Worm (Caenorhabditis elegans): ENCODE data around the gene cox-14.

cox-14 gene

DNA sequence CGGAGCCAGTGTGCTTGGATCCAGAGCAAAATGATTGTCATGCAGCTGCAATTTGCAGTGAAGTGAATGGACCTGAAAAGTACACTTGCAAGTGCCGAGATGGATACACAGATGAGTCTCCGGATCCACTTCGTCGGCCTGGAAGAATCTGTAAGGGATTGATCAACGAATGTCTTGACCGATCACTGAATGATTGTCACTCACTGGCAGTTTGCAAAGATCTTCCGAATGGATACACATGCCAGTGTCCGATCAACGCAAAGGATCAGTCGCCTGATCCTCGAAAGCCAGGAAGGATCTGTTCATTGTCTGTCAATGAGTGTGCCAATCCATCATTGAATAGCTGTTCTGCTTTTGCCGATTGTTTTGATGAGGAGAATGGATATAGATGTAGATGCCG is 39.3 kb upstream of the cox-14 start:
- TF ChIP-seq unc-86 (tag; optimal IDR thresholded peaks at IDR 0.05) (no peak), ceh-45 (GFP tag; IDR thresholded peaks at IDR 0.05) (no peak), lim-6 (tag; optimal IDR thresholded peaks at IDR 0.05) (no peak), ceh-14 (tag; optimal IDR thresholded peaks at IDR 0.05) (no peak), nhr-232 (tag; optimal IDR thresholded peaks at IDR 0.05) (no peak), hlh-13 (GFP tag; optimal IDR thresholded peaks at IDR 0.05) (no peak), pag-3 (tag; optimal IDR thresholded peaks at IDR 0.05; ENCODE audit: borderline replicate concordance) (no peak), hlh-6 (tag; optimal IDR thresholded peaks at IDR 0.05) (no peak), unc-3 (GFP tag; conservative IDR thresholded peaks at IDR 0.05) (no peak), unc-3 (tag; optimal IDR thresholded peaks at IDR 0.05) (no peak), K09A11.1 (tag; optimal IDR thresholded peaks at IDR 0.05; ENCODE audit: insufficient read depth) (no peak)

DNA sequence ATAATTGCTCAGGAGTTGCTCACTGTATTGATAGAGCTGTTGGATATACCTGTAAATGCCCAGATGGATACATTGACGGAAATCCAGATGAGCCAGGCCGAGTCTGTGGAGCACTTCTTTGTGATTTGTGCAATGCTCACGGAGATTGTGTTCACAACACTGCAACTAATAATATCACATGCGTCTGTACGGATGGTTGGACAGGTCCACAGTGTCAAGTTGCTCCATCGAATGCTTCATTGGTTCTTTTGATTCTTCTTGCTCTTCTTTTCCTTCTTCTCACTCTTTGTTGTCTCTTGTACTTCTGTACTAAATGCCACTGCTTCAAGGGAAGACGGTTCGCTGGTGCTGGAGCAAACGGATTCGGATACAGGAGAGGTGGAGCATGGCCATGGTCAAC is 36.9 kb upstream of the cox-14 start:
- TF ChIP-seq sdc-2 (tag; optimal IDR thresholded peaks at IDR 0.05) (no peak), ceh-6 (GFP tag; optimal IDR thresholded peaks at IDR 0.05) (no peak), syd-9 (tag; optimal IDR thresholded peaks at IDR 0.05) (no peak), C08G9.2 (tag; optimal IDR thresholded peaks at IDR 0.05) (no peak), fkh-6 (tag; optimal IDR thresholded peaks at IDR 0.05) (no peak), ceh-9 (tag; optimal IDR thresholded peaks at IDR 0.05) (no peak), C38D4.7 (GFP tag; optimal IDR thresholded peaks at IDR 0.05) (no peak), hlh-13 (GFP tag; optimal IDR thresholded peaks at IDR 0.05) (no peak), dmd-4 (tag; optimal IDR thresholded peaks at IDR 0.05; ENCODE audit: borderline replicate concordance) (no peak)

DNA sequence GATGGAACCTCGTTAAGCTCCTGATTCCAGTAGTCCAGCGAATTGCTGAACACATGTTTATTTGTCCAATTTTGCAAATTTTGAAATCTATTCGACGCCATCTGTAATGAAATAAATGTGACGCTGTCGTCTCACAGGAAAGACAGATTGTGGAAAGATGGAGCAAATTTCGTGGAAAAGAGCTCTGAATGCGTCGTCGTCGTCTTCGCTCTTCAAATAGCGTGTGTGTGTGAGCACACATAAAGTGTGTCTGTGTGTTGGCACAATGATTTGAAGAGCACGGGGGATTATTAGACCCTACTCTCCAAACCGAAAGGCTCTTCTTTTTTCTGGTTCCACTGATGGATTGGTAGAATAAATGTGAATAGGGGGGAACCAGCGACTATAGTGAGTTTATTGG is 32.6 kb upstream of the cox-14 start, which contains the start of gene unc-47:
Gene unc-47, minus strand, starts transcription at position 101 of the 400 bp plus-strand sequence.
- TF ChIP-seq lim-6 (tag; optimal IDR thresholded peaks at IDR 0.05), result no peak
- TF ChIP-seq elt-2 (tag; optimal IDR thresholded peaks at IDR 0.05), result no peak
- TF ChIP-seq mec-3 (tag; optimal IDR thresholded peaks at IDR 0.05; ENCODE audit: borderline replicate concordance), result no peak
- no peak for TF ChIP-seq tbx-7 (tag; optimal IDR thresholded peaks at IDR 0.05)
- no peak for TF ChIP-seq F13H6.1 (tag; optimal IDR thresholded peaks at IDR 0.05)
- no peak for TF ChIP-seq sox-4 (tag; optimal IDR thresholded peaks at IDR 0.05)
- TF ChIP-seq syd-9 (tag; optimal IDR thresholded peaks at IDR 0.05), result no peak
- TF ChIP-seq eyg-1 (tag; optimal IDR thresholded peaks at IDR 0.05), result no peak

DNA sequence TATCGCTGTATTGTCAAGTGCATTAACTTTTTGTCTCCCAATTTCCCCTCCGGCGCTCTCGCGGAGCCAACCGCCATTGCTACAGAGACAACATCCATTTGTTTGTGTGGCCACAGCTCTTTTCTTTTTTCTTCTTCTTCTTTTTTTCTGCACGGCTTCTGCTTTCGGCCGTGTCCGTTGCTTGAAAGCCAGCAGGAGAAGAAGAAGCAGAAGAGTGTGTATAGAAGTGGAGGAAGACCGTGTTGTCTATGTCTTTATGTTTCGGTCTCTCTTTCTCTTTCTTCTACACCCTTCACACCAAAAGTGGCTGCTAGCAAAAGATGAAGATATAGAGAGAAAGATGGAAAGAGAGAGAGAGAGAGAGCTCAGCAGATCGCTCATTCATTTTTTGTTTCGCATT is 30.9 kb upstream of the cox-14 start:
- no peak for TF ChIP-seq ama-1 (optimal IDR thresholded peaks at IDR 0.05)
- no peak for TF ChIP-seq sox-2 (GFP tag; IDR thresholded peaks at IDR 0.05)
- peak; percentile 68 for TF ChIP-seq unc-42 (tag; optimal IDR thresholded peaks at IDR 0.05)
- TF ChIP-seq odd-2 (tag; optimal IDR thresholded peaks at IDR 0.05), result no peak
- TF ChIP-seq ceh-34 (tag; optimal IDR thresholded peaks at IDR 0.05), result no peak

DNA sequence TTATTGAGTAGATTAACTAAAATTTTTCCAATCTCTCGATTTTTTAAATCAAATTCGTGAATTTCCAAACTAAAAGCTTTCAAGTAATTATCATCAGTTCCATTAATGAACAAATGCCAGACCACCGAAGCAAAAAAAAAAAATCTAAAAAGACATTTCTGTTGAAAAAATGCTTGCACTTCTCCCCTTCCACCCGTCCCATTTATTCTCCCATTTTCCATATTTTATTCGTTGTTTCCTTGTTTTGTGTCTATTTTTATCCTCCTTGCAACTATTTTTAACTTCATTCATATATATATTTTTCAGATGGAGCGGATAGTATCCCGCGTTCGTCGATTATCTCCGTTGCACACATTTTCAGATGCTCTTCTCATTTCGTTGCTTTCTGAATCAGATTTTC is 29.8 kb upstream of the cox-14 start, which contains the start of gene epac-1:
Gene epac-1, plus strand, starts transcription at position 301 of the 400 bp plus-strand sequence.
- TF ChIP-seq elt-4 (tag; optimal IDR thresholded peaks at IDR 0.05) (no peak), pag-3 (tag; optimal IDR thresholded peaks at IDR 0.05; ENCODE audit: borderline replicate concordance) (no peak), eyg-1 (tag; optimal IDR thresholded peaks at IDR 0.05) (no peak), ceh-45 (GFP tag; IDR thresholded peaks at IDR 0.05) (no peak), K02D7.2 (tag; optimal IDR thresholded peaks at IDR 0.05) (no peak), ceh-9 (tag; optimal IDR thresholded peaks at IDR 0.05) (no peak), che-1 (tag; optimal IDR thresholded peaks at IDR 0.05) (no peak), dve-1 (tag; optimal IDR thresholded peaks at IDR 0.05) (no peak), ttx-3 (tag; optimal IDR thresholded peaks at IDR 0.05) (no peak), pros-1 (tag; optimal IDR thresholded peaks at IDR 0.05) (no peak)
